Fruit fly (Drosophila melanogaster): ENCODE data around the gene UK114.

DNA sequence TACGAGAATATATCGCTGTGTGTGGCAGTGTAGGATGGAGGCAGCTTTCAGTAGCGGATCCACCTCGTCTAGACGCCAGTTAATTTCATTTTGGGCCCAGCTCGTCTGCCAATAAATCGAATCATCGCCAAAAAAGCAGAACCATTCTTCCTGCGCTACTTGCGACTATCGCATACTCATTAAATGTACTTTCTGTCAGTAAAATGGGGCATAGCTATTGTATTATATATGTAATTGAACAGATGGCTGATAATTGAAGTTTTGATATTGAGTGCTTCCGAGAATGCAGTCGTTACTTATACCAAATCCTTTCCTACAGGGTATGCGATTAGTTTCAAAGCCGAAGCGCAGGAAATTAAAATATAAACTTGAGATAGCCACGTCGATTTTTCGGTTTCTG lies 30.2 kb downstream of the UK114 start:
- no peak for TF ChIP-seq CG6276 (GFP tag; optimal IDR thresholded peaks at IDR 0.05)
- TF ChIP-seq Sox14 (GFP tag; optimal IDR thresholded peaks at IDR 0.05) = no peak
- TF ChIP-seq fd85E (GFP tag; optimal IDR thresholded peaks at IDR 0.05) = no peak
- no peak for TF ChIP-seq CG9139 (GFP tag; optimal IDR thresholded peaks at IDR 0.05)
- TF ChIP-seq Blimp-1 (GFP tag; optimal IDR thresholded peaks at IDR 0.05) = no peak

Measured in whole organism, prepupa.